Fruit fly (Drosophila melanogaster): ENCODE data around the gene Naglu.
A peak's percentile ranks its signal among the peaks of the same experiment; 100 is the strongest.

Gene Naglu

DNA sequence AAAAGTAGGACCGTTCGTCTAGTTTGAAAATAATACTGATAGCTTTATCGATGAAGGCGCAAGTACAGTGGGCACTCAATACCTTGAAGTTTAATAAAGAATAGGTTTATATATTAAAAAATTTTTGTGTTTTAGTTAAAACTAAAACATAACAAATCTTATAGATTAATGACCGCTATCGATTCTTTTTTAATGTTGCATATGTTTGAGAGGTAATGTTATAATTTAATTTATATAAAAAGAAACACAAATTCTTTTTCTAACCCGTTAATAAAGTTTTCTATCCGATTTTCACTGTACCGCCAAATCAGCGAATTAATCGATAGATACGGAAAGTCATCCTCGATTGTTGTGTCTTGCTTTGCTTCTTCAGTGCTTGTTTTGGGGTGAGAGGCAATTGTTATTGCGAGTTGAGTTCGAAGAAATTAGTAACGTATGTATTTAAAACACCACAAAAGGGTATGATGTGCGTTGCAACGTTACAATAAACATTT, 27.5 kb downstream of the Naglu start, which contains the start of the genes Dad1 and CG13384 (continued):
- peak; percentile 85 for TF ChIP-seq Drgx (GFP tag; IDR thresholded peaks at IDR 0.05)
- TF ChIP-seq en (GFP tag; optimal IDR thresholded peaks at IDR 0.05) = no peak
- TF ChIP-seq CG7963 (GFP tag; IDR thresholded peaks at IDR 0.05; ENCODE audit: partially characterized antibody) = no peak
- TF ChIP-seq fd102C (GFP tag; optimal IDR thresholded peaks at IDR 0.05) = peak; percentile 55
- peak; percentile 32 for TF ChIP-seq CG1647 (GFP tag; optimal IDR thresholded peaks at IDR 0.05)
- peak; percentile 89 for TF ChIP-seq CG15514 (GFP tag; optimal IDR thresholded peaks at IDR 0.05)
- TF ChIP-seq gsb-n (tag; optimal IDR thresholded peaks at IDR 0.05) = peak; percentile 92
- TF ChIP-seq trh (GFP tag; optimal IDR thresholded peaks at IDR 0.05) = peak; percentile 78
- TF ChIP-seq CG11247 (GFP tag; IDR thresholded peaks at IDR 0.05) = peak; percentile 86
- TF ChIP-seq dimm (GFP tag; IDR thresholded peaks at IDR 0.05) = peak; percentile 58
- TF ChIP-seq ken (GFP tag; IDR thresholded peaks at IDR 0.05) = peak; percentile 81
- peak; percentile 78; the same call in 1 of the 2 replicates for TF ChIP-seq CG8765 (GFP tag; IDR thresholded peaks at IDR 0.05)
- TF ChIP-seq BtbVII (GFP tag; optimal IDR thresholded peaks at IDR 0.05) = peak; percentile 89
- peak; percentile 58 for TF ChIP-seq Rx (GFP tag; IDR thresholded peaks at IDR 0.05)
- peak; percentile 72 for TF ChIP-seq schlank (tag; optimal IDR thresholded peaks at IDR 0.05)
- peak; percentile 30 for TF ChIP-seq Dp (GFP tag; optimal IDR thresholded peaks at IDR 0.05)
- no peak for TF ChIP-seq crc (GFP tag; optimal IDR thresholded peaks at IDR 0.05)
- no peak for TF ChIP-seq Hey (tag; optimal IDR thresholded peaks at IDR 0.05)
- peak; percentile 10 for TF ChIP-seq CG12071 (GFP tag; optimal IDR thresholded peaks at IDR 0.05)
- TF ChIP-seq salm (tag; optimal IDR thresholded peaks at IDR 0.05) = peak; percentile 87
- peak; percentile 6 for TF ChIP-seq zf30C (GFP tag; optimal IDR thresholded peaks at IDR 0.05)
- TF ChIP-seq gt (GFP tag; IDR thresholded peaks at IDR 0.05) = peak; percentile 77
- TF ChIP-seq sima (GFP tag; optimal IDR thresholded peaks at IDR 0.05) = no peak
- peak; percentile 93 for TF ChIP-seq unpg (GFP tag; optimal IDR thresholded peaks at IDR 0.05)
- peak; percentile 98 for TF ChIP-seq CG17361 (GFP tag; IDR thresholded peaks at IDR 0.05)
- peak; percentile 86 for TF ChIP-seq GATAe (GFP tag; conservative IDR thresholded peaks at IDR 0.05)
- TF ChIP-seq CG42726 (GFP tag; IDR thresholded peaks at IDR 0.05; ENCODE audit: partially characterized antibody) = peak; percentile 49; the same call in 1 of the 2 replicates
- peak; percentile 34 for TF ChIP-seq pzg (GFP tag; optimal IDR thresholded peaks at IDR 0.05)
- TF ChIP-seq Hsf (GFP tag; optimal IDR thresholded peaks at IDR 0.05) = peak; percentile 90
- TF ChIP-seq HmgZ (tag; optimal IDR thresholded peaks at IDR 0.05) = peak; percentile 86
- peak; percentile 92 for TF ChIP-seq Hand (GFP tag; optimal IDR thresholded peaks at IDR 0.05)
- peak; percentile 81 for TF ChIP-seq D19A (tag; optimal IDR thresholded peaks at IDR 0.05)
- TF ChIP-seq Deaf1 (tag; optimal IDR thresholded peaks at IDR 0.05) = peak; percentile 79
- peak; percentile 87 for TF ChIP-seq CG14441 (GFP tag; IDR thresholded peaks at IDR 0.05)
- TF ChIP-seq bsh (GFP tag; optimal IDR thresholded peaks at IDR 0.05) = peak in 1 of 2 experiments; percentile 90
- no peak for TF ChIP-seq sd (tag; optimal IDR thresholded peaks at IDR 0.05)
- TF ChIP-seq CG5245 (GFP tag; optimal IDR thresholded peaks at IDR 0.05) = peak; percentile 79
- peak; percentile 96 for TF ChIP-seq CG32532 (GFP tag; IDR thresholded peaks at IDR 0.05)
- peak; percentile 90 for TF ChIP-seq CG14667 (GFP tag; IDR thresholded peaks at IDR 0.05)
- TF ChIP-seq CG10274 (GFP tag; optimal IDR thresholded peaks at IDR 0.05) = peak; percentile 50
- peak; percentile 94 for TF ChIP-seq Xrp1 (GFP tag; IDR thresholded peaks at IDR 0.05)
- TF ChIP-seq Camta (GFP tag; optimal IDR thresholded peaks at IDR 0.05) = peak; percentile 56
- peak; percentile 83 for TF ChIP-seq Bteb2 (GFP tag; optimal IDR thresholded peaks at IDR 0.05)
- TF ChIP-seq insv (GFP tag; optimal IDR thresholded peaks at IDR 0.05) = peak in 1 of 2 experiments; percentile 64
- TF ChIP-seq nom (GFP tag; optimal IDR thresholded peaks at IDR 0.05) = peak; percentile 84
- peak; percentile 94 for TF ChIP-seq CG7556 (GFP tag; optimal IDR thresholded peaks at IDR 0.05)
- peak; percentile 88 for TF ChIP-seq Blimp-1 (GFP tag; optimal IDR thresholded peaks at IDR 0.05)
- TF ChIP-seq kay (GFP tag; optimal IDR thresholded peaks at IDR 0.05) = peak; percentile 57
- TF ChIP-seq Bdp1 (GFP tag; optimal IDR thresholded peaks at IDR 0.05) = peak; percentile 63
- TF ChIP-seq Opbp (GFP tag; IDR thresholded peaks at IDR 0.05; ENCODE audit: partially characterized antibody) = peak; percentile 33; the same call in 1 of the 3 replicates

All from whole organism, embryonic.